Worm (Caenorhabditis elegans) whole organism, midembryonic: ENCODE results near the gene dnj-2.

Experiments used
- T22C8.4 ChIP-seq: fragments of 200-800 bp; sonication (Bioruptor generic); IDR thresholded peaks from 2 replicates; pipeline ENCODE4 v1.3.6; 2022; ENCODE audit warnings: missing genetic modification characterization, missing compliant biosample characterization
- cog-1 ChIP-seq: sonication (generic microtip); optimal IDR thresholded peaks from 2 replicates; lab custom pipeline; 2016; ENCODE audit warnings: missing genetic modification characterization, missing compliant biosample characterization
- flt-1 ChIP-seq: fragments of 200-800 bp; sonication (Bioruptor generic); IDR thresholded peaks from 2 replicates; pipeline ENCODE4 v1.3.6; 2022; ENCODE audit warnings: missing genetic modification characterization, missing compliant biosample characterization
- klf-2 ChIP-seq: fragments of 200-800 bp; sonication (Bioruptor generic); conservative IDR thresholded peaks from 2 replicates; pipeline ENCODE4 v1.3.6; 2022; ENCODE audit warnings: missing genetic modification reagents, missing genetic modification characterization, missing compliant biosample characterization
- med-1 ChIP-seq: sonication (generic microtip); optimal IDR thresholded peaks from 2 replicates; lab custom pipeline; 2017; ENCODE audit warnings: missing genetic modification characterization, mild to moderate bottlenecking, missing compliant biosample characterization, antibody characterized with exemption, missing genetic modification reagents; ENCODE audit not compliant: insufficient read depth
- ref-1 ChIP-seq: fragments of 200-800 bp; sonication (Bioruptor generic); conservative IDR thresholded peaks from 2 replicates; pipeline ENCODE4 v1.3.6; 2022; ENCODE audit warnings: missing genetic modification reagents, missing genetic modification characterization, missing compliant biosample characterization
- tab-1 ChIP-seq: fragments of 200-800 bp; sonication (Bioruptor generic); IDR thresholded peaks from 2 replicates; pipeline ENCODE4 v1.3.6; 2022; ENCODE audit warnings: missing genetic modification characterization, missing compliant biosample characterization
- ztf-23 ChIP-seq: fragments of 200-800 bp; sonication (Bioruptor generic); IDR thresholded peaks from 2 replicates; pipeline ENCODE4 v1.3.6; 2022; ENCODE audit warnings: missing genetic modification reagents, missing genetic modification characterization, missing compliant biosample characterization
- ztf-29 ChIP-seq: fragments of 200-800 bp; sonication (Bioruptor generic); IDR thresholded peaks from 2 replicates; pipeline ENCODE4 v1.3.6; 2022; ENCODE audit warnings: missing genetic modification reagents, missing genetic modification characterization, missing compliant biosample characterization

dnj-2 gene

DNA sequence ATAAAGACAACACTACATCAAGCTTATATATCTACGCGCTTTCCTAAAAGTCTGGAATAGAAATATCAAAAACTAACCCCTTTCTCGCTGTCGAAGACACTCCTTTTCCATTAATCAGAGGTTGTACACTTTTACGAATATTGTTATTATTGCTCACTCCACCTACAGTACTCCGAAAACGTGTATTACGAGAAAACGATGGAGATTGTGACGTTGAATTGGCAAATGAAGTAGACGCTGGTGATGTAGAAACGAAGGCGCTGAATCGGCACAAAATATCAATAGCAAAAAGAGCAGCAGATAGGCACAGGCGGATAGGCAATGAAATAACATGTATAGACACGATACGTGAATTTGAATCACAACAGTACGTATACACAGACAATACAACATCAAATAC is 30.5 kb upstream of the dnj-2 start:
- no peak for TF ChIP-seq ref-1
- TF ChIP-seq klf-2 (GFP tag; lab: Robert Waterston, UW): no peak
- TF ChIP-seq med-1: no peak
- TF ChIP-seq ztf-29: no peak
- no peak for TF ChIP-seq ztf-23 (GFP tag; lab: Robert Waterston, UW)
- TF ChIP-seq flt-1 (GFP tag; lab: Robert Waterston, UW): no peak
- TF ChIP-seq tab-1 (GFP tag; lab: Robert Waterston, UW): no peak
- no peak for TF ChIP-seq T22C8.4
- no peak for TF ChIP-seq cog-1 (tag; lab: Kevin White, UChicago)

DNA sequence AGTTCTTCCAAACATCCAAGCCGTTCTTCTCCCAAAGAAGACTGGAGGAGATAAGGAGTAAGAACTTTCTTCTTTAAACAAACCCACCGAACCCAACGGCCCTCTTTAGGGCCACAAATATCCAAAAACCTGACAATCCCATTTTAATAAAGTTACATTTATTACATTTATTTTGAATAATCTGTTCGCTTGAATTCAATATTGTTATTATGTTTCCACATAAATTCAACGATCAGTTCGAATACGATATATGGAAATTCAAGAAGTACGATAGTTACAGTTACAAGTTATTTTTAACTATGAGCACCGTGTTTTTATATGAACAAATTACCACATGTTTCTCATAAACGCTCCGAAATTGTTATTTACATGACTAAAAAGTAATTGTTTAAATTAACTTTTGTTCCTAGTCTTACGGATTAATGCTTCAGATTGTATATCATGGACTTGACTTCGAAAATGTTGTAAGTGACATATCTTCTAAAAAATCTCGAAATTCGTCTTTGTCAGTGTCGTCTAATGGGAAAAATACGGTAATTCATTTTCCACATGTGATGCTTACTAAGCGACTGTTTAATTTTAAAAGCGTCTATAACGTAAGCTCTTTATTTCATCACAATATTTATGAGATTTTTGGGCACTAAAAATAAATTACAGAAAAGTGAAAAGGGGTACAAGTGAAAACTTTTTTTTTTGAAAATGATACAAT is 27.1 kb upstream of the dnj-2 start:
- TF ChIP-seq cog-1 (tag; lab: Kevin White, UChicago): no peak
- no peak for TF ChIP-seq T22C8.4
- TF ChIP-seq ref-1: no peak
- no peak for TF ChIP-seq flt-1 (GFP tag; lab: Robert Waterston, UW)
- TF ChIP-seq ztf-29: no peak
- no peak for TF ChIP-seq tab-1 (GFP tag; lab: Robert Waterston, UW)
- TF ChIP-seq klf-2 (GFP tag; lab: Robert Waterston, UW): no peak
- TF ChIP-seq med-1: no peak
- TF ChIP-seq ztf-23 (GFP tag; lab: Robert Waterston, UW): no peak

DNA sequence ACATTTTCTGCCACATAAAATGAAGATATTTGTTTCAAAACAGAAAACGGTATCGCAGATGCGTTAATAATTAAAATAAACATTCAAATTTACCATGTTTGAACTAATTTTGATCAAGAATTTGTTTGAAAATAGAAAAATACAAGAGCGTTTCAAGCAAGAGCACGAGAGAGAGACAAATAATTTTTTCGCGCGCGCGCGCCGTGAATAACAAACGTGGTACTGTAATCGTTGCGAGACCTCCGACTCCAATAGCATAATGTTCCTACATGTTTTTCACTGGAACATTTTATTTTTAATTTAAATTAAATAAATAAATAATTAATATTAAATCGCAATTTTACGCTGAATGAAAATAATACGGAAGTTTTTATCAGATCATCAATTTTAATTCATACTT is 23.2 kb upstream of the dnj-2 start, which contains the start of gene F54E12.2:
Gene F54E12.2 (minus strand): TSS at position 164 of the 400 bp plus-strand sequence.
- TF ChIP-seq ref-1 (no peak), cog-1 (tag; lab: Kevin White, UChicago) (no peak), tab-1 (GFP tag; lab: Robert Waterston, UW) (no peak), ztf-29 (no peak), T22C8.4 (no peak), flt-1 (GFP tag; lab: Robert Waterston, UW) (no peak)

DNA sequence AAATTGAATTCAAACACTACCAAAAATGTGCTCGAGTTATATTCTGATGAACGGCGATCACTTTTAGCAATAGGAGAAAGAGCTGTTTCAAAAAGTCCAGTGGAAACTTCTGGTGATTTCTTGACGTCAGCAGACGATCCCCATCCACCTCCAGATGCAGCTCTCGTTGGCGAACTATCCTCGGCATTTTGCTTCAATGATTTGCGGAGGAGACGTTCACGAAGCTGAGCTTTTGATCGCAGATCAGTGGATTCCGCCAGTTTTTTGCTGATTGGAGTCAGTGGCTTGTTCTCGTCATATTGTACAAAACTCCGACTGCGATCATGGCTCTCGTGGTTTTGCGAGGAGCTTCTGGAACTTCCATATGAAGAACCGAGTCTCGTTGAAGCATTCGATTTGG is 22.4 kb upstream of the dnj-2 start:
- no peak for TF ChIP-seq ref-1
- no peak for TF ChIP-seq T22C8.4
- no peak for TF ChIP-seq ztf-29
- TF ChIP-seq flt-1 (GFP tag; lab: Robert Waterston, UW): no peak
- no peak for TF ChIP-seq ztf-23 (GFP tag; lab: Robert Waterston, UW)
- no peak for TF ChIP-seq klf-2 (GFP tag; lab: Robert Waterston, UW)
- TF ChIP-seq cog-1 (tag; lab: Kevin White, UChicago): no peak
- TF ChIP-seq tab-1 (GFP tag; lab: Robert Waterston, UW): no peak
- TF ChIP-seq med-1: no peak

DNA sequence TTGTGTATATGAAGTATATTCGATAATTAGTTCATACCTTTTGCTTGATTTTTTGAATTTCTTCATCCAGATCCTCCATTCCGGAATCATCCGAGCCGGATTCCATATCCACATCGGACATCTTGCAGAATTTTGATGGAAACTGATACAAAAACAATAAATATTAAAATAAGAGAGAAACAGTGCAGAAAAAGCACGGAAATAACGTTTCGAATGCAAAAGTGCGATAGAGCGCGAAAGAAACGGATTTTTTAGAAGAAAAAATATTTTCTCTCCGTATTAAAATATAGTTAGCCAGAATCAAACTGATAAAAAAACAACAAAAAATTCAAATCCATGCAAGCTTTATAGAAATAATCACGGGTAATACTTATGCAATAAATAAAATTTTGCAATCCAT is 19.0 kb upstream of the dnj-2 start, which contains the start of gene sart-3:
Gene sart-3 (minus strand): TSS at position 219 of the 400 bp plus-strand sequence.
- no peak for TF ChIP-seq T22C8.4
- no peak for TF ChIP-seq med-1
- TF ChIP-seq flt-1 (GFP tag; lab: Robert Waterston, UW): no peak

DNA sequence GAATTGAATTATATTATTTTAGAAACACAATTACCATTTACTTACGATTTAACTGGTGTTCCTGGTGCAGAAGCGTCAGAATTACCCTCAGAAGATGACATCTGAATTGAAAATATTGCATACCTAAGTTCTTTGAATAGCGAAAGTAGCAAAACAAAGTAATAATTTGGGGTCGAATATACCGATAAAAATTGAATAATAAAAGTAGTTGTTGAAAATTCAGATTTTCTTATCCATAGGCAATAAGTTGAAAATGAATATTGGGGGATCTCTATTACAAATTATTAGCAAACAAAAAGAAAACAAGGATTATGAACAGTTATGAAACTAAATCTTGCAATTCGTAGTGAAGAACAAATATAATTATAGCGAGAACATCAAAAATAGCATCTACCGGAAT is 15.5 kb upstream of the dnj-2 start, which contains the start of gene leo-1:
Gene leo-1 (minus strand): TSS at position 101 of the 400 bp plus-strand sequence.
- no peak for TF ChIP-seq ref-1
- TF ChIP-seq ztf-23 (GFP tag; lab: Robert Waterston, UW): no peak
- no peak for TF ChIP-seq cog-1 (tag; lab: Kevin White, UChicago)
- TF ChIP-seq med-1: no peak
- TF ChIP-seq tab-1 (GFP tag; lab: Robert Waterston, UW): no peak
- no peak for TF ChIP-seq flt-1 (GFP tag; lab: Robert Waterston, UW)
- TF ChIP-seq T22C8.4: no peak
- TF ChIP-seq klf-2 (GFP tag; lab: Robert Waterston, UW): no peak
- TF ChIP-seq ztf-29: no peak

DNA sequence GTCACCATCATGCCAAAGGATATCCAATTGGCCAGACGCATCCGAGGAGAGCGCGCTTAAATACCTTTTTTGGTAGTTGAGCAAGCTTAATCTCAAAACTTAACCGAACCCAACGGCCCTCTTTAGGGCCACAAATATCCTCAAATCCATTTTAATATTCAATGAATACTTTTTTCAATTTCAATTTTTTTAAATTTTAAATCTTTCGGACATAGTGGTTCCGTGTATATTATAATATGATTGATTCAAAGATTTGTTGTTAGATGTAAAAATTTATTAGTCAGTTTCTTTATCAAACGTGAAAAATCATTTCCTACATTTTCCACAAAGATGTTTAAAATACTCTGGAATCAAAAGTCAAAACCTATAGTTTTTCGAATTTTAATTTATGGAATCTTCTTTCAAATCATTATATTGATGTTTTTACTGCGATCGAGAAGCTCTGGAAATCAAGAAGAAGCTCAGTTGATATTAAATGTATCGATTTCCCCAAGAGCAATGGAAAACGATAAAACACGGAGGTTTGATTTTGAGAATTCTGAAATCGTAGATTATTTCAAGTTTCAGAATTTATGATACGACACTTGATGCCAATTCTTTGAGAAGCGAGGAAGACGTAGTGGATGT is 13.3 kb upstream of the dnj-2 start, which contains the start of gene B0035.21:
Gene B0035.21 (plus strand): TSS at position 322 of the 627 bp plus-strand sequence.
- TF ChIP-seq cog-1 (tag; lab: Kevin White, UChicago) (no peak), med-1 (no peak), tab-1 (GFP tag; lab: Robert Waterston, UW) (no peak), flt-1 (GFP tag; lab: Robert Waterston, UW) (no peak), klf-2 (GFP tag; lab: Robert Waterston, UW) (no peak), ztf-23 (GFP tag; lab: Robert Waterston, UW) (no peak), T22C8.4 (no peak), ztf-29 (no peak)

DNA sequence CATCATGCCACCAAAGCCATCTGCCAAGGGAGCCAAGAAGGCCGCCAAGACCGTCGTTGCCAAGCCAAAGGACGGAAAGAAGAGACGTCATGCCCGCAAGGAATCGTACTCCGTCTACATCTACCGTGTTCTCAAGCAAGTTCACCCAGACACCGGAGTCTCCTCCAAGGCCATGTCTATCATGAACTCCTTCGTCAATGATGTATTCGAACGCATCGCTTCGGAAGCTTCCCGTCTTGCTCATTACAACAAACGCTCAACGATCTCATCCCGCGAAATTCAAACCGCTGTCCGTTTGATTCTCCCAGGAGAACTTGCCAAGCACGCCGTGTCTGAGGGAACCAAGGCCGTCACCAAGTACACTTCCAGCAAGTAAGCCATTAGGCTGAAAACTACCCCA is 11.0 kb upstream of the dnj-2 start, which contains the start of gene his-48:
Gene his-48 (plus strand): TSS at position 5 of the 400 bp plus-strand sequence.
- TF ChIP-seq flt-1 (GFP tag; lab: Robert Waterston, UW): peak; percentile 38; the same call in 1 of the 2 replicates

DNA sequence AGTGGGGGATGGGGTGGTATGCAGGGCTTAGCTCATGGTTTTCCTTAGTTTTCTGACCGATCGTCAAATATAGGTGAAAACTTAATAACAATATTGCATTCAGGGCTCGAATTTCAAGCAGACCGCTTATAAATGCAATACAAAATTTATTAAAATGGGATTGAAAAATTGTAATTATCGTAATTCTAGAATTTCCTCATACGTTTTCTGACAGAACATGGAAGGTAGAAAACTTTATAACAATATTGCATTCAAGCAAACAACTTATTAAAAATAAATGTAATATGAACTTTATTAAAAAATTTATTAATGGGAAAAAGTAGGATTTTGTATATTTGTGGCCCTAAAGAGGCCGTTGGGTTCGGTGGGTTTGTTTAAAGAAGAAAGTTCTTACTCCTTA is 9.9 kb upstream of the dnj-2 start:
- no peak for TF ChIP-seq ztf-29
- TF ChIP-seq ref-1: no peak
- TF ChIP-seq T22C8.4: no peak
- no peak for TF ChIP-seq ztf-23 (GFP tag; lab: Robert Waterston, UW)
- no peak for TF ChIP-seq med-1
- TF ChIP-seq cog-1 (tag; lab: Kevin White, UChicago): no peak
- no peak for TF ChIP-seq flt-1 (GFP tag; lab: Robert Waterston, UW)
- no peak for TF ChIP-seq klf-2 (GFP tag; lab: Robert Waterston, UW)
- TF ChIP-seq tab-1 (GFP tag; lab: Robert Waterston, UW): no peak

DNA sequence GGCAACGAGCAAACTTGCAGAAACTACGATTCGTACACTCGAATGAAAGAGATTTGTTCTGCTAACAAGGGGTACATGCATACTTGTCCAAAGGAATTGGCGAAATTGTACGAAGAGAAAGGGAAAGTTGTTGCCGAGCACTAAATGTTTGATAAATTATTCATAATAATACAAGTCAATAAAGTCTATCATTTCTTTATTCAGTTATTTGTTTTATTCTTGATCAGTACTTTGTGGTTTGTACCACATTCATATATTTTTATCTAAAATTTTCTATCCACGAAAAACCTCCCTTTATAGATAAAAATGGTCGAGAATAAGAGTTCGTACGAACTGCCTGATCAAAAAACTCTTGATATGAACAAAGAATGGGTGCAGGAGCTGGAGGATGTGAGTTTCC is 6.7 kb upstream of the dnj-2 start, which contains the start of gene edg-1:
Gene edg-1 (plus strand): TSS at position 301 of the 400 bp plus-strand sequence.
- TF ChIP-seq ztf-23 (GFP tag; lab: Robert Waterston, UW) (no peak), cog-1 (tag; lab: Kevin White, UChicago) (no peak), ref-1 (no peak), T22C8.4 (no peak), tab-1 (GFP tag; lab: Robert Waterston, UW) (no peak), med-1 (no peak), klf-2 (GFP tag; lab: Robert Waterston, UW) (no peak)
